Fruit fly (Drosophila melanogaster): ENCODE results near the gene ro.

- TF ChIP-seq CG8478 (optimal IDR thresholded peaks at IDR 0.05), result no peak
- TF ChIP-seq CTCF (optimal IDR thresholded peaks at IDR 0.05), result no peak
Measured at dm6 chr3R:26890499-26890898, 9.5 kb upstream of the ro start.

All from S2 (cell line).